Worm (Caenorhabditis elegans) whole organism, L4 larva: ENCODE measurements around the gene W08E12.2.

Source experiments
- dmd-6 ChIP-seq: fragments of 200-800 bp; sonication (Bioruptor generic); IDR thresholded peaks from 2 replicates; pipeline ENCODE4 v1.3.6; 2022; ENCODE audit warnings: missing genetic modification reagents, missing genetic modification characterization, missing compliant biosample characterization
- fos-1 ChIP-seq: fragments of 150-350 bp; optimal IDR thresholded peaks from 2 replicates; lab custom pipeline; 2014; ENCODE audit warnings: missing biosample characterization, missing genetic modification characterization
- hlh-30 ChIP-seq: sonication (generic microtip); optimal IDR thresholded peaks from 2 replicates; lab custom pipeline; 2017; ENCODE audit warnings: antibody characterized with exemption, mild to moderate bottlenecking, missing genetic modification characterization, missing compliant biosample characterization; ENCODE audit not compliant: insufficient read depth
- lin-39 ChIP-seq: fragments of 150-350 bp; optimal IDR thresholded peaks from 2 replicates; lab custom pipeline; 2014; ENCODE audit warnings: missing biosample characterization, missing genetic modification reagents, missing genetic modification characterization
- mep-1 ChIP-seq: fragments of 150-350 bp; sonication (generic microtip); optimal IDR thresholded peaks from 3 replicates; lab custom pipeline; 2014; ENCODE audit warnings: missing biosample characterization, missing genetic modification characterization
- nhr-11 ChIP-seq: fragments of 150-350 bp; optimal IDR thresholded peaks from 2 replicates; lab custom pipeline; 2014; ENCODE audit warnings: missing biosample characterization, missing genetic modification characterization
- nhr-6 ChIP-seq: fragments of 150-350 bp; optimal IDR thresholded peaks from 2 replicates; lab custom pipeline; 2014; ENCODE audit warnings: missing biosample characterization, missing genetic modification characterization
- nhr-77 ChIP-seq: fragments of 150-350 bp; optimal IDR thresholded peaks from 2 replicates; lab custom pipeline; 2014; ENCODE audit warnings: missing biosample characterization, missing genetic modification characterization
- pha-4 ChIP-seq, 2 experiments: fragments of 150-350 bp in 1 of 2; fragments of 200-800 bp in 1 of 2; sonication (Bioruptor generic) in 1 of 2; IDR thresholded peaks in 1 of 2; optimal IDR thresholded peaks in 1 of 2; 2 replicates each; pipeline versions ENCODE4 v1.3.6 to Lab custom; 2014 to 2022; ENCODE audit warnings: missing genetic modification characterization in 2 of 2, missing genetic modification reagents in 2 of 2, missing biosample characterization in 1 of 2, missing compliant biosample characterization in 1 of 2
- rbr-2 ChIP-seq: sonication (generic microtip); optimal IDR thresholded peaks from 2 replicates; lab custom pipeline; 2016; ENCODE audit warnings: missing genotype, missing genetic modification characterization, missing compliant biosample characterization
- sdz-12 ChIP-seq: fragments of 200-800 bp; sonication (Bioruptor generic); optimal IDR thresholded peaks from 2 replicates; lab custom pipeline; 2018; ENCODE audit warnings: mild to moderate bottlenecking, missing genetic modification characterization, missing compliant biosample characterization
- snpc-4 ChIP-seq: fragments of 150-350 bp; optimal IDR thresholded peaks from 2 replicates; lab custom pipeline; 2014; ENCODE audit warnings: missing biosample characterization, missing genetic modification characterization
- unc-39 ChIP-seq: sonication (generic microtip); optimal IDR thresholded peaks from 2 replicates; lab custom pipeline; 2017; ENCODE audit warnings: missing biosample characterization, missing genetic modification characterization

DNA sequence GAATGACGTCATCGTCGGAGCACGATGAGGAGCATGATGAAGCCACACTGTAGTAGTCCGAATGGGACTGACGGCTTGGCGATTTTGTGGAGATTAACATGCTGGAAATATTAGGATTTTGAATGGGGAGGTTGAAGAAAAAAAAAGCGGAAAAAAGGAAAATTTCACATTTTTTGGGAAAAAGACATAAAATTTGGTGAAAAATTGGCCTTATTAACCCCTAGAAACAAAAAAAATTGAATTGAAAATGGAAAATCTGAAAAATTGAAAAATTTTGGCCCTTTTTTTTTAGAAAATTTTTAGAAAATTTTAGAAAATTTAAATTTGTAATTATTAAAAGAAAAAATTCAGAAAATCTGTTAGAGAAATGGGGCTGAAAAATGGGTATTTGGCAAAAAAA, 32.4 kb upstream of the W08E12.2 start, which contains the start of gene T26C12.3:
- TF ChIP-seq lin-39 (no peak), pha-4 (GFP tag; IDR thresholded peaks at IDR 0.05; lab: Robert Waterston, UW) (no peak), pha-4 (tag; optimal IDR thresholded peaks at IDR 0.05; lab: Kevin White, UChicago) (no peak), snpc-4 (tag; lab: Kevin White, UChicago) (no peak), mep-1 (tag; lab: Kevin White, UChicago) (no peak), rbr-2 (tag; lab: Kevin White, UChicago) (no peak), dmd-6 (GFP tag; lab: Robert Waterston, UW) (no peak), unc-39 (tag; lab: Kevin White, UChicago) (no peak), nhr-6 (tag; lab: Kevin White, UChicago) (no peak), nhr-11 (tag; lab: Kevin White, UChicago) (no peak), hlh-30 (no peak), fos-1 (tag; lab: Kevin White, UChicago) (no peak), sdz-12 (GFP tag; lab: Kevin White, UChicago) (no peak), nhr-77 (tag; lab: Kevin White, UChicago) (no peak)
